Worm (Caenorhabditis elegans) whole organism, mixed stage, embryonic: ENCODE data around the gene C03B1.14.

ENCODE experiments used
- M03D4.4 ChIP-seq: sonication (generic microtip); optimal IDR thresholded peaks from 2 replicates; lab custom pipeline; 2017; ENCODE audit warnings: mild to moderate bottlenecking, missing genetic modification characterization, missing compliant biosample characterization
- blmp-1 ChIP-seq: fragments of 150-350 bp; optimal IDR thresholded peaks from 2 replicates; lab custom pipeline; 2014; ENCODE audit warnings: missing biosample characterization, missing genetic modification characterization
- elt-1 ChIP-seq: sonication (generic microtip); optimal IDR thresholded peaks from 2 replicates; lab custom pipeline; 2017; ENCODE audit warnings: missing genetic modification characterization, mild to moderate bottlenecking, missing compliant biosample characterization, antibody characterized with exemption, moderate library complexity, borderline replicate concordance; ENCODE audit not compliant: insufficient read depth
- elt-3 ChIP-seq: fragments of 150-350 bp; optimal IDR thresholded peaks from 2 replicates; lab custom pipeline; 2014; ENCODE audit warnings: missing biosample characterization, missing genetic modification characterization
- lin-32 ChIP-seq: fragments of 200-800 bp; sonication (Bioruptor generic); optimal IDR thresholded peaks from 2 replicates; lab custom pipeline; 2018; ENCODE audit warnings: mild to moderate bottlenecking, missing genetic modification characterization, missing compliant biosample characterization
- lsy-2 ChIP-seq: fragments of 150-350 bp; optimal IDR thresholded peaks from 2 replicates; lab custom pipeline; 2014; ENCODE audit warnings: missing biosample characterization, missing genetic modification characterization
- mep-1 ChIP-seq: fragments of 150-350 bp; optimal IDR thresholded peaks from 2 replicates; lab custom pipeline; 2017; ENCODE audit warnings: missing biosample characterization, missing genetic modification reagents, missing genetic modification characterization, inconsistent platforms
- nhr-2 ChIP-seq: fragments of 150-350 bp; optimal IDR thresholded peaks from 2 replicates; lab custom pipeline; 2014; ENCODE audit warnings: missing biosample characterization, missing genetic modification characterization
- nhr-237 ChIP-seq: fragments of 150-350 bp; optimal IDR thresholded peaks from 2 replicates; lab custom pipeline; 2014; ENCODE audit warnings: missing biosample characterization, missing genetic modification characterization
- nhr-76 ChIP-seq: sonication (generic microtip); optimal IDR thresholded peaks from 2 replicates; lab custom pipeline; 2017; ENCODE audit warnings: missing biosample characterization, missing genetic modification characterization
- pha-4 ChIP-seq: fragments of 150-350 bp; optimal IDR thresholded peaks from 2 replicates; lab custom pipeline; 2018; ENCODE audit warnings: missing biosample characterization, missing genetic modification reagents, missing genetic modification characterization
- snpc-4 ChIP-seq: fragments of 150-350 bp; optimal IDR thresholded peaks from 2 replicates; lab custom pipeline; 2014; ENCODE audit warnings: missing biosample characterization, missing genetic modification characterization
- unc-39 ChIP-seq: fragments of 150-350 bp; optimal IDR thresholded peaks from 2 replicates; lab custom pipeline; 2014; ENCODE audit warnings: missing biosample characterization, missing genetic modification characterization
- unc-62 ChIP-seq: fragments of 150-350 bp; optimal IDR thresholded peaks from 2 replicates; lab custom pipeline; 2014; ENCODE audit warnings: missing biosample characterization, missing genetic modification reagents, missing genetic modification characterization

- no peak for TF ChIP-seq mep-1
- no peak for TF ChIP-seq blmp-1 (tag; lab: Kevin White, UChicago)
- no peak for TF ChIP-seq pha-4 (tag; lab: Kevin White, UChicago)
- TF ChIP-seq M03D4.4 (tag; lab: Kevin White, UChicago) = no peak
- no peak for TF ChIP-seq snpc-4 (tag; lab: Kevin White, UChicago)
- no peak for TF ChIP-seq nhr-237 (tag; lab: Kevin White, UChicago)
- no peak for TF ChIP-seq nhr-76
- no peak for TF ChIP-seq elt-1 (tag; lab: Kevin White, UChicago)
- TF ChIP-seq lsy-2 (tag; lab: Kevin White, UChicago) = no peak
- no peak for TF ChIP-seq elt-3 (tag; lab: Kevin White, UChicago)
- no peak for TF ChIP-seq unc-62 (GFP tag; lab: Kevin White, UChicago)
- TF ChIP-seq nhr-2 = no peak
- TF ChIP-seq unc-39 (tag; lab: Kevin White, UChicago) = no peak
- no peak for TF ChIP-seq lin-32 (GFP tag; lab: Kevin White, UChicago)
Measured at ce11 chrX:6331409-6331808, 29.1 kb downstream of the C03B1.14 start, which contains the start of gene col-170.
